Worm (Caenorhabditis elegans) whole organism, midembryonic: Measurements from ENCODE around the gene srh-40.

Experiments
- klf-2 ChIP-seq: fragments of 200-800 bp; sonication (Bioruptor generic); conservative IDR thresholded peaks from 2 replicates; pipeline ENCODE4 v1.3.6; 2022; ENCODE audit warnings: missing genetic modification reagents, missing genetic modification characterization, missing compliant biosample characterization
- tab-1 ChIP-seq: fragments of 200-800 bp; sonication (Bioruptor generic); IDR thresholded peaks from 2 replicates; pipeline ENCODE4 v1.3.6; 2022; ENCODE audit warnings: missing genetic modification characterization, missing compliant biosample characterization
- ztf-23 ChIP-seq: fragments of 200-800 bp; sonication (Bioruptor generic); IDR thresholded peaks from 2 replicates; pipeline ENCODE4 v1.3.6; 2022; ENCODE audit warnings: missing genetic modification reagents, missing genetic modification characterization, missing compliant biosample characterization
- ztf-29 ChIP-seq: fragments of 200-800 bp; sonication (Bioruptor generic); IDR thresholded peaks from 2 replicates; pipeline ENCODE4 v1.3.6; 2022; ENCODE audit warnings: missing genetic modification reagents, missing genetic modification characterization, missing compliant biosample characterization

- no peak for TF ChIP-seq ztf-29 (GFP tag; lab: Robert Waterston, UW)
- TF ChIP-seq ztf-23, result no peak
- no peak for TF ChIP-seq klf-2
- TF ChIP-seq tab-1 (GFP tag; lab: Robert Waterston, UW), result no peak
Observed at ce11 chrIII:6605442-6605992, 5.1 kb upstream of the srh-40 start.
